Fruit fly (Drosophila melanogaster) whole organism, embryonic: ENCODE data around the gene CG9903.
A peak's percentile ranks its signal among the peaks of the same experiment; 100 is the strongest.

Experiments used
- Abd-B ChIP-seq: fragments of 200-800 bp; sonication (Bioruptor generic); optimal IDR thresholded peaks from 2 replicates; lab custom pipeline; 2018; ENCODE audit warnings: missing biosample characterization, mild to moderate bottlenecking, missing genetic modification characterization, moderate library complexity
- CG10209 ChIP-seq: fragments of 200-800 bp; sonication (Bioruptor generic); optimal IDR thresholded peaks from 3 replicates; lab custom pipeline; 2017; ENCODE audit warnings: missing biosample characterization, mild to moderate bottlenecking, missing genetic modification characterization, missing genetic modification reagents
- CG12071 ChIP-seq: fragments of 200-800 bp; sonication (Bioruptor generic); optimal IDR thresholded peaks from 3 replicates; lab custom pipeline; 2018; ENCODE audit warnings: missing biosample characterization, mild to moderate bottlenecking, missing genetic modification characterization
- CG12155 ChIP-seq: fragments of 200-800 bp; sonication (Bioruptor generic); optimal IDR thresholded peaks from 3 replicates; lab custom pipeline; 2016; ENCODE audit warnings: missing biosample characterization, missing genetic modification characterization
- CG14667 ChIP-seq: fragments of 200-800 bp; sonication (Bioruptor generic); IDR thresholded peaks from 2 replicates; pipeline ENCODE4 v1.3.6; 2022; ENCODE audit warnings: missing biosample characterization, missing genetic modification characterization
- CG15073 ChIP-seq: fragments of 200-800 bp; sonication (Bioruptor generic); optimal IDR thresholded peaks from 2 replicates; lab custom pipeline; 2016; ENCODE audit warnings: missing biosample characterization, missing genetic modification characterization
- CG15269 ChIP-seq: fragments of 200-800 bp; sonication (Bioruptor generic); optimal IDR thresholded peaks from 2 replicates; lab custom pipeline; 2018; ENCODE audit warnings: missing biosample characterization, mild to moderate bottlenecking, missing genetic modification characterization, moderate library complexity
- CG17186 ChIP-seq: fragments of 200-800 bp; sonication (Bioruptor generic); optimal IDR thresholded peaks from 3 replicates; lab custom pipeline; 2017; ENCODE audit warnings: missing biosample characterization, missing genetic modification reagents, missing genetic modification characterization
- CG17359 ChIP-seq: fragments of 200-800 bp; sonication (Bioruptor generic); optimal IDR thresholded peaks from 3 replicates; lab custom pipeline; 2018; ENCODE audit warnings: missing biosample characterization, mild to moderate bottlenecking, missing genetic modification characterization, moderate library complexity
- CG17829 ChIP-seq: fragments of 200-800 bp; optimal IDR thresholded peaks from 2 replicates; lab custom pipeline; 2019; ENCODE audit warnings: missing biosample characterization, mild to moderate bottlenecking, missing genetic modification characterization, moderate library complexity
- CG1792 ChIP-seq: fragments of 200-800 bp; sonication (Bioruptor generic); optimal IDR thresholded peaks from 2 replicates; lab custom pipeline; 2016; ENCODE audit warnings: missing biosample characterization, missing genetic modification characterization
- CG2129 ChIP-seq: fragments of 200-800 bp; sonication (Bioruptor generic); IDR thresholded peaks from 2 replicates; pipeline ENCODE4 v1.3.6; 2022; ENCODE audit warnings: missing biosample characterization, missing genetic modification characterization; ENCODE audit not compliant: partially characterized antibody
- CG31388 ChIP-seq: fragments of 200-800 bp; sonication (Bioruptor generic); optimal IDR thresholded peaks from 2 replicates; lab custom pipeline; 2016; ENCODE audit warnings: missing biosample characterization, missing genetic modification characterization
- CG32532 ChIP-seq: fragments of 200-800 bp; sonication (Bioruptor generic); IDR thresholded peaks from 2 replicates; pipeline ENCODE4 v1.3.6; 2022; ENCODE audit warnings: missing biosample characterization, missing genetic modification characterization
- CG33213 ChIP-seq: fragments of 200-800 bp; sonication (Bioruptor generic); optimal IDR thresholded peaks from 3 replicates; lab custom pipeline; 2016; ENCODE audit warnings: missing biosample characterization, missing genetic modification characterization
- CG33557 ChIP-seq: fragments of 200-800 bp; sonication (Bioruptor generic); optimal IDR thresholded peaks from 2 replicates; lab custom pipeline; 2019; ENCODE audit warnings: missing biosample characterization, mild to moderate bottlenecking, missing genetic modification characterization, moderate library complexity
- CG5953 ChIP-seq: fragments of 200-800 bp; sonication (Bioruptor generic); IDR thresholded peaks from 2 replicates; pipeline ENCODE4 v1.3.6; 2022; ENCODE audit warnings: missing biosample characterization, missing genetic modification characterization
- CG6175 ChIP-seq: fragments of 200-800 bp; sonication (Bioruptor generic); IDR thresholded peaks from 3 replicates; pipeline ENCODE4 v1.3.6; 2022; ENCODE audit warnings: missing biosample characterization, missing genetic modification characterization
- CG7357 ChIP-seq: fragments of 200-800 bp; sonication (Bioruptor generic); IDR thresholded peaks from 3 replicates; pipeline ENCODE4 v1.3.6; 2022; ENCODE audit warnings: missing biosample characterization, missing genetic modification characterization
- CG7786 ChIP-seq: fragments of 200-800 bp; sonication (Bioruptor generic); optimal IDR thresholded peaks from 2 replicates; lab custom pipeline; 2016; ENCODE audit warnings: missing biosample characterization, missing genetic modification characterization
- Ets97D ChIP-seq: fragments of 200-800 bp; sonication (Bioruptor generic); optimal IDR thresholded peaks from 3 replicates; lab custom pipeline; 2016; ENCODE audit warnings: missing biosample characterization, missing genetic modification characterization
- Fer2 ChIP-seq: fragments of 200-800 bp; sonication (Bioruptor generic); optimal IDR thresholded peaks from 2 replicates; lab custom pipeline; 2018; ENCODE audit warnings: missing biosample characterization, mild to moderate bottlenecking, missing genetic modification characterization, moderate library complexity
- Gug ChIP-seq: fragments of 200-800 bp; sonication (Bioruptor generic); IDR thresholded peaks from 4 replicates; pipeline ENCODE4 v1.3.6; 2022; ENCODE audit warnings: missing biosample characterization, missing genetic modification characterization
- Hmr ChIP-seq: fragments of 200-800 bp; sonication (Bioruptor generic); optimal IDR thresholded peaks from 3 replicates; lab custom pipeline; 2017; ENCODE audit warnings: mild to moderate bottlenecking, missing biosample characterization, missing genetic modification reagents, missing genetic modification characterization
- Hmx ChIP-seq: fragments of 200-800 bp; sonication (Bioruptor generic); optimal IDR thresholded peaks from 2 replicates; lab custom pipeline; 2016; ENCODE audit warnings: missing biosample characterization, missing genetic modification characterization
- Myb ChIP-seq: fragments of 200-800 bp; sonication (Bioruptor generic); optimal IDR thresholded peaks from 2 replicates; lab custom pipeline; 2016; ENCODE audit warnings: missing biosample characterization, missing genetic modification characterization
- PHDP ChIP-seq: fragments of 200-800 bp; sonication (Bioruptor generic); optimal IDR thresholded peaks from 3 replicates; lab custom pipeline; 2018; ENCODE audit warnings: missing biosample characterization, mild to moderate bottlenecking, missing genetic modification characterization, moderate library complexity
- YL-1 ChIP-seq: fragments of 200-800 bp; sonication (Bioruptor generic); optimal IDR thresholded peaks from 3 replicates; lab custom pipeline; 2017; ENCODE audit warnings: missing biosample characterization, mild to moderate bottlenecking, missing genetic modification characterization
- ab ChIP-seq: fragments of 200-800 bp; sonication (Bioruptor generic); optimal IDR thresholded peaks from 2 replicates; lab custom pipeline; 2016; ENCODE audit warnings: missing biosample characterization, missing genetic modification characterization
- aop ChIP-seq: fragments of 200-800 bp; sonication (Bioruptor generic); IDR thresholded peaks from 2 replicates; pipeline ENCODE4 v1.3.6; 2022; ENCODE audit warnings: missing biosample characterization, missing genetic modification characterization
- bab2 ChIP-seq: fragments of 200-800 bp; sonication (Bioruptor generic); optimal IDR thresholded peaks from 2 replicates; lab custom pipeline; 2016; ENCODE audit warnings: missing biosample characterization, missing genetic modification characterization
- br ChIP-seq: fragments of >200 bp; optimal IDR thresholded peaks from 2 replicates; lab custom pipeline; 2017
- cg ChIP-seq: fragments of 200-800 bp; sonication (Bioruptor generic); optimal IDR thresholded peaks from 3 replicates; lab custom pipeline; 2019; ENCODE audit warnings: missing biosample characterization, mild to moderate bottlenecking, missing genetic modification characterization, moderate library complexity
- chm ChIP-seq: fragments of 200-800 bp; sonication (Bioruptor generic); IDR thresholded peaks from 2 replicates; pipeline ENCODE4 v1.3.6; 2022; ENCODE audit warnings: missing biosample characterization, missing genetic modification characterization
- dimm ChIP-seq: fragments of 200-800 bp; sonication (Bioruptor generic); IDR thresholded peaks from 2 replicates; pipeline ENCODE4 v1.3.6; 2022; ENCODE audit warnings: missing biosample characterization, missing genetic modification characterization
- disco-r ChIP-seq: fragments of 200-800 bp; sonication (Bioruptor generic); optimal IDR thresholded peaks from 2 replicates; lab custom pipeline; 2016; ENCODE audit warnings: missing biosample characterization, missing genetic modification characterization
- dpn ChIP-seq, 2 experiments: fragments of 200-800 bp; sonication (Bioruptor generic); optimal IDR thresholded peaks; 3 replicates each; lab custom pipeline; 2016; ENCODE audit warnings: missing biosample characterization in 2 of 2, missing genetic modification characterization in 2 of 2
- fd96Cb ChIP-seq: fragments of 200-800 bp; sonication (Bioruptor generic); optimal IDR thresholded peaks from 2 replicates; lab custom pipeline; 2018; ENCODE audit warnings: missing biosample characterization, mild to moderate bottlenecking, missing genetic modification characterization, moderate library complexity
- fru ChIP-seq: fragments of >200 bp; optimal IDR thresholded peaks from 2 replicates; lab custom pipeline; 2017
- gcm ChIP-seq: fragments of 200-800 bp; sonication (Bioruptor generic); optimal IDR thresholded peaks from 2 replicates; lab custom pipeline; 2019; ENCODE audit warnings: missing biosample characterization, mild to moderate bottlenecking, missing genetic modification characterization, moderate library complexity
- h ChIP-seq: fragments of >200 bp; optimal IDR thresholded peaks from 2 replicates; lab custom pipeline; 2017
- hb ChIP-seq: fragments of 200-800 bp; sonication (Bioruptor generic); IDR thresholded peaks from 3 replicates; pipeline ENCODE4 v1.3.6; 2022; ENCODE audit warnings: missing biosample characterization, missing genetic modification characterization; ENCODE audit not compliant: partially characterized antibody
- lov ChIP-seq, 2 experiments: fragments of 200-800 bp in 1 of 2; fragments of >200 bp in 1 of 2; sonication (Bioruptor generic) in 1 of 2; IDR thresholded peaks in 1 of 2; optimal IDR thresholded peaks in 1 of 2; 2 replicates in 1 of 2; 3 replicates in 1 of 2; pipeline versions ENCODE4 v1.3.6 to Lab custom; 2017 to 2022; ENCODE audit warnings: missing biosample characterization in 1 of 2, missing genetic modification characterization in 1 of 2
- nau ChIP-seq: fragments of 200-800 bp; sonication (Bioruptor generic); optimal IDR thresholded peaks from 3 replicates; lab custom pipeline; 2017; ENCODE audit warnings: missing biosample characterization, mild to moderate bottlenecking, missing genetic modification characterization, missing genetic modification reagents
- psq ChIP-seq: fragments of 200-800 bp; sonication (Bioruptor generic); optimal IDR thresholded peaks from 2 replicates; lab custom pipeline; 2017; ENCODE audit warnings: missing biosample characterization, missing genetic modification characterization
- pzg ChIP-seq: fragments of 200-800 bp; sonication (Bioruptor generic); optimal IDR thresholded peaks from 3 replicates; lab custom pipeline; 2018; ENCODE audit warnings: missing biosample characterization, mild to moderate bottlenecking, missing genetic modification characterization, moderate library complexity
- slou ChIP-seq: fragments of 200-800 bp; sonication (Bioruptor generic); optimal IDR thresholded peaks from 3 replicates; lab custom pipeline; 2016; ENCODE audit warnings: missing biosample characterization, missing genetic modification characterization
- ssp ChIP-seq: fragments of 200-800 bp; sonication (Bioruptor generic); IDR thresholded peaks from 2 replicates; pipeline ENCODE4 v1.3.6; 2022; ENCODE audit warnings: missing biosample characterization, missing genetic modification characterization
- tio ChIP-seq: fragments of 200-800 bp; sonication (Bioruptor generic); optimal IDR thresholded peaks from 2 replicates; lab custom pipeline; 2017; ENCODE audit warnings: missing biosample characterization, missing genetic modification characterization, inconsistent platforms
- tna ChIP-seq: fragments of 200-800 bp; sonication (Bioruptor generic); IDR thresholded peaks from 2 replicates; pipeline ENCODE4 v1.3.6; 2022; ENCODE audit warnings: missing biosample characterization, missing genetic modification characterization; ENCODE audit not compliant: partially characterized antibody
- unc-4 ChIP-seq: fragments of 200-800 bp; sonication (Bioruptor generic); IDR thresholded peaks from 2 replicates; pipeline ENCODE4 v1.3.6; 2022; ENCODE audit warnings: missing biosample characterization, missing genetic modification characterization; ENCODE audit not compliant: partially characterized antibody

The CG9903 gene

dm6 chrX:16552567-16552966 lies 11.9 kb upstream of the CG9903 start (continued):
- TF ChIP-seq fru (lab: Kevin White, UChicago) (no peak), CG6175 (GFP tag; lab: Robert Waterston, UW) (no peak), YL-1 (no peak), CG15073 (GFP tag; lab: Kevin White, UChicago) (peak; percentile 19), dpn (GFP tag; optimal IDR thresholded peaks at IDR 0.05; lab: Kevin White, UChicago) (peak; percentile 78 to 79), br (lab: Kevin White, UChicago) (no peak), slou (peak; percentile 68), CG17829 (tag; lab: Kevin White, UChicago) (peak; percentile 84), CG32532 (GFP tag; lab: Robert Waterston, UW) (peak; percentile 80; the same call in 1 of the 2 replicates), h (lab: Kevin White, UChicago) (no peak), nau (GFP tag; lab: Kevin White, UChicago) (peak; percentile 80), CG5953 (GFP tag; lab: Robert Waterston, UW) (peak; percentile 70), CG17359 (peak; percentile 89), Hmx (GFP tag; lab: Kevin White, UChicago) (no peak), CG17186 (GFP tag; lab: Kevin White, UChicago) (peak; percentile 8), Abd-B (GFP tag; lab: Kevin White, UChicago) (peak; percentile 70), gcm (GFP tag; lab: Kevin White, UChicago) (peak; percentile 72), Fer2 (tag; lab: Kevin White, UChicago) (peak; percentile 11), lov (optimal IDR thresholded peaks at IDR 0.05; lab: Kevin White, UChicago) (no peak), lov (GFP tag; IDR thresholded peaks at IDR 0.05; lab: Robert Waterston, UW) (0 out of 3 replicates have a peak, but pooled peaks have one; percentile 53), psq (no peak), CG14667 (GFP tag; lab: Robert Waterston, UW) (no peak), ab (no peak), CG2129 (GFP tag; lab: Robert Waterston, UW) (no peak), CG15269 (tag; lab: Kevin White, UChicago) (peak; percentile 86), dimm (no peak), disco-r (GFP tag; lab: Kevin White, UChicago) (peak; percentile 21), PHDP (tag; lab: Kevin White, UChicago) (peak; percentile 86), aop (GFP tag; lab: Robert Waterston, UW) (0 out of 2 replicates have a peak, but pooled peaks have one; percentile 22), pzg (GFP tag; lab: Kevin White, UChicago) (no peak), CG12155 (GFP tag; lab: Kevin White, UChicago) (peak; percentile 67), tna (GFP tag; lab: Robert Waterston, UW) (no peak), hb (GFP tag; lab: Robert Waterston, UW) (no peak), CG7357 (GFP tag; lab: Robert Waterston, UW) (peak; percentile 51; the same call in 2 of the 3 replicates), tio (GFP tag; lab: Kevin White, UChicago) (peak; percentile 85), CG12071 (GFP tag; lab: Kevin White, UChicago) (peak; percentile 79), chm (GFP tag; lab: Robert Waterston, UW) (peak; percentile 86; the same call in 1 of the 2 replicates), bab2 (GFP tag; lab: Kevin White, UChicago) (peak; percentile 63), fd96Cb (peak; percentile 82), Gug (peak; percentile 59; the same call in 3 of the 4 replicates), Hmr (GFP tag; lab: Kevin White, UChicago) (peak; percentile 85), Myb (GFP tag; lab: Kevin White, UChicago) (peak; percentile 66), cg (GFP tag; lab: Kevin White, UChicago) (no peak), ssp (GFP tag; lab: Robert Waterston, UW) (peak; percentile 19; the same call in 1 of the 2 replicates), Ets97D (GFP tag; lab: Kevin White, UChicago) (no peak), CG33213 (peak; percentile 49), unc-4 (no peak), CG10209 (GFP tag; lab: Kevin White, UChicago) (peak; percentile 84), CG7786 (peak; percentile 61), CG31388 (GFP tag; lab: Kevin White, UChicago) (peak; percentile 15), CG1792 (peak; percentile 55), CG33557 (GFP tag; lab: Kevin White, UChicago) (no peak)
